Worm (Caenorhabditis elegans) whole organism, L4 larva: ENCODE measurements around the gene gdh-1.
A peak's percentile ranks its signal among the peaks of the same experiment; 100 is the strongest.

ENCODE experiments used
- D1046.2 ChIP-seq: fragments of 200-800 bp; sonication (Bioruptor generic); IDR thresholded peaks from 2 replicates; pipeline ENCODE4 v1.3.6; 2022; ENCODE audit warnings: missing genetic modification characterization, missing compliant biosample characterization
- Y105C5A.15 ChIP-seq: fragments of 200-800 bp; sonication (Bioruptor generic); IDR thresholded peaks from 2 replicates; pipeline ENCODE4 v1.3.6; 2022; ENCODE audit warnings: missing genetic modification characterization, missing compliant biosample characterization
- Y75B8A.6 ChIP-seq: fragments of 200-800 bp; sonication (Bioruptor generic); IDR thresholded peaks from 2 replicates; pipeline ENCODE4 v1.3.6; 2022; ENCODE audit warnings: missing genetic modification reagents, missing genetic modification characterization, missing compliant biosample characterization
- ZK546.5 ChIP-seq, 2 experiments: sonication (generic microtip); optimal IDR thresholded peaks; 2 replicates each; lab custom pipeline; 2017; ENCODE audit warnings: missing biosample characterization in 2 of 2, missing genetic modification characterization in 2 of 2
- aha-1 ChIP-seq: fragments of 150-350 bp; peaks from one replicate; lab custom pipeline; 2014; ENCODE audit warnings: missing biosample characterization, missing genetic modification characterization
- arid-1 ChIP-seq: fragments of 200-800 bp; sonication (Bioruptor generic); conservative IDR thresholded peaks from 2 replicates; pipeline ENCODE4 v1.3.6; 2022; ENCODE audit warnings: missing genetic modification reagents, missing genetic modification characterization, missing compliant biosample characterization
- ceh-28 ChIP-seq: fragments of 150-350 bp; optimal IDR thresholded peaks from 2 replicates; lab custom pipeline; 2014; ENCODE audit warnings: missing biosample characterization, missing genetic modification reagents, missing genetic modification characterization
- ceh-32 ChIP-seq: sonication (generic microtip); optimal IDR thresholded peaks from 2 replicates; lab custom pipeline; 2016; ENCODE audit warnings: mild to moderate bottlenecking, missing genetic modification characterization, missing compliant biosample characterization; ENCODE audit not compliant: poor library complexity
- daf-19 ChIP-seq: fragments of 200-800 bp; sonication (Bioruptor generic); conservative IDR thresholded peaks from 2 replicates; pipeline ENCODE4 v1.3.6; 2022; ENCODE audit warnings: missing genetic modification characterization, missing compliant biosample characterization
- dmd-8 ChIP-seq: fragments of 200-800 bp; sonication (Bioruptor generic); IDR thresholded peaks from 2 replicates; pipeline ENCODE4 v1.3.6; 2022; ENCODE audit warnings: missing genetic modification characterization, missing compliant biosample characterization
- dmd-9 ChIP-seq: fragments of 200-800 bp; sonication (Bioruptor generic); IDR thresholded peaks from 2 replicates; pipeline ENCODE4 v1.3.6; 2022; ENCODE audit warnings: missing genetic modification reagents, missing genetic modification characterization, missing compliant biosample characterization
- dpl-1 ChIP-seq: fragments of 150-350 bp; optimal IDR thresholded peaks from 2 replicates; lab custom pipeline; 2014; ENCODE audit warnings: missing biosample characterization, missing genetic modification reagents, missing genetic modification characterization
- egl-27 ChIP-seq: sonication (generic microtip); optimal IDR thresholded peaks from 3 replicates; lab custom pipeline; 2017; ENCODE audit warnings: missing biosample characterization, missing genetic modification reagents, missing genetic modification characterization
- fkh-10 ChIP-seq: fragments of 150-350 bp; optimal IDR thresholded peaks from 2 replicates; lab custom pipeline; 2014; ENCODE audit warnings: missing biosample characterization, missing genetic modification reagents, missing genetic modification characterization
- fos-1 ChIP-seq: fragments of 150-350 bp; optimal IDR thresholded peaks from 2 replicates; lab custom pipeline; 2014; ENCODE audit warnings: missing biosample characterization, missing genetic modification characterization
- gei-8 ChIP-seq: fragments of 200-800 bp; sonication (Bioruptor generic); optimal IDR thresholded peaks from 2 replicates; lab custom pipeline; 2018; ENCODE audit warnings: mild to moderate bottlenecking, missing genetic modification characterization, missing compliant biosample characterization
- hif-1 ChIP-seq, 2 experiments: sonication (generic microtip); optimal IDR thresholded peaks; 2 replicates each; lab custom pipeline; 2016 to 2017; ENCODE audit warnings: missing compliant biosample characterization in 2 of 2, missing genetic modification characterization in 2 of 2, missing genetic modification reagents in 2 of 2, missing genotype in 2 of 2, mild to moderate bottlenecking in 1 of 2
- hmg-1.1 ChIP-seq: fragments of 200-800 bp; sonication (Bioruptor generic); IDR thresholded peaks from 2 replicates; pipeline ENCODE4 v1.3.6; 2022; ENCODE audit warnings: missing genetic modification reagents, missing genetic modification characterization, missing compliant biosample characterization
- jun-1 ChIP-seq: fragments of 150-350 bp; optimal IDR thresholded peaks from 2 replicates; lab custom pipeline; 2014; ENCODE audit warnings: missing biosample characterization, missing genetic modification reagents, missing genetic modification characterization
- lin-29 ChIP-seq: fragments of 200-800 bp; sonication (Bioruptor generic); IDR thresholded peaks from 2 replicates; pipeline ENCODE4 v1.3.6; 2022; ENCODE audit warnings: missing genetic modification reagents, missing genetic modification characterization, missing compliant biosample characterization
- lin-39 ChIP-seq: fragments of 150-350 bp; optimal IDR thresholded peaks from 2 replicates; lab custom pipeline; 2014; ENCODE audit warnings: missing biosample characterization, missing genetic modification reagents, missing genetic modification characterization
- lir-3 ChIP-seq: sonication (generic microtip); optimal IDR thresholded peaks from 2 replicates; lab custom pipeline; 2016; ENCODE audit warnings: mild to moderate bottlenecking, missing genetic modification characterization, missing compliant biosample characterization
- lsy-2 ChIP-seq, 2 experiments: fragments of 150-350 bp in 1 of 2; sonication (generic microtip) in 1 of 2; optimal IDR thresholded peaks; 2 replicates each; lab custom pipeline; 2014 to 2017; ENCODE audit warnings: missing biosample characterization in 2 of 2, missing genetic modification characterization in 2 of 2
- madf-5 ChIP-seq, 2 experiments: fragments of 200-800 bp; sonication (Bioruptor generic); IDR thresholded peaks; 2 replicates each; pipeline ENCODE4 v1.3.6; 2022; ENCODE audit warnings: missing compliant biosample characterization in 2 of 2, missing genetic modification characterization in 2 of 2
- madf-9 ChIP-seq: fragments of 200-800 bp; sonication (Bioruptor generic); conservative IDR thresholded peaks from 2 replicates; pipeline ENCODE4 v1.3.6; 2022; ENCODE audit warnings: missing genetic modification reagents, missing genetic modification characterization, missing compliant biosample characterization
- mdt-29 ChIP-seq: fragments of 200-800 bp; sonication (Bioruptor generic); IDR thresholded peaks from 2 replicates; pipeline ENCODE4 v1.3.6; 2022; ENCODE audit warnings: missing genetic modification reagents, missing genetic modification characterization, missing compliant biosample characterization
- nhr-102 ChIP-seq: sonication (generic microtip); optimal IDR thresholded peaks from 2 replicates; lab custom pipeline; 2016; ENCODE audit warnings: mild to moderate bottlenecking, missing genetic modification characterization, moderate library complexity, missing compliant biosample characterization
- nhr-76 ChIP-seq: fragments of 150-350 bp; optimal IDR thresholded peaks from 2 replicates; lab custom pipeline; 2014; ENCODE audit warnings: missing biosample characterization, missing genetic modification characterization
- pha-4 ChIP-seq, 2 experiments: fragments of 150-350 bp in 1 of 2; fragments of 200-800 bp in 1 of 2; sonication (Bioruptor generic) in 1 of 2; IDR thresholded peaks in 1 of 2; optimal IDR thresholded peaks in 1 of 2; 2 replicates each; pipeline versions ENCODE4 v1.3.6 to Lab custom; 2014 to 2022; ENCODE audit warnings: missing genetic modification characterization in 2 of 2, missing genetic modification reagents in 2 of 2, missing biosample characterization in 1 of 2, missing compliant biosample characterization in 1 of 2
- php-3 ChIP-seq: fragments of 200-800 bp; sonication (Bioruptor generic); IDR thresholded peaks from 2 replicates; pipeline ENCODE4 v1.3.6; 2022; ENCODE audit warnings: missing genetic modification reagents, missing genetic modification characterization, missing compliant biosample characterization
- set-16 ChIP-seq: fragments of 200-800 bp; sonication (Bioruptor generic); IDR thresholded peaks from 2 replicates; pipeline ENCODE4 v1.3.6; 2022; ENCODE audit warnings: missing genetic modification reagents, missing genetic modification characterization, missing compliant biosample characterization
- snpc-4 ChIP-seq: fragments of 150-350 bp; optimal IDR thresholded peaks from 2 replicates; lab custom pipeline; 2014; ENCODE audit warnings: missing biosample characterization, missing genetic modification characterization
- tag-97 ChIP-seq: fragments of 200-800 bp; sonication (Bioruptor generic); IDR thresholded peaks from 2 replicates; pipeline ENCODE4 v1.3.6; 2022; ENCODE audit warnings: missing genetic modification characterization, missing compliant biosample characterization
- vab-7 ChIP-seq: fragments of 200-800 bp; sonication (Bioruptor generic); IDR thresholded peaks from 2 replicates; pipeline ENCODE4 v1.3.6; 2022; ENCODE audit warnings: missing genetic modification reagents, missing genetic modification characterization, missing compliant biosample characterization
- ztf-7 ChIP-seq: fragments of 150-350 bp; optimal IDR thresholded peaks from 2 replicates; lab custom pipeline; 2014; ENCODE audit warnings: missing biosample characterization, missing genetic modification characterization

The gdh-1 gene

ce11 chrIV:11942313-11942712, 10.7 kb upstream of the gdh-1 start, which contains the start of gene ZK829.1:
TSS of gene ZK829.1 (minus strand) at chrIV:11942413.
- TF ChIP-seq ceh-28 (tag; lab: Kevin White, UChicago) (no peak), Y75B8A.6 (GFP tag; lab: Robert Waterston, UW) (no peak), dmd-9 (no peak), jun-1 (tag; lab: Kevin White, UChicago) (no peak), hmg-1.1 (GFP tag; lab: Robert Waterston, UW) (no peak), ztf-7 (tag; lab: Kevin White, UChicago) (no peak), dpl-1 (GFP tag; lab: Kevin White, UChicago) (no peak), lir-3 (tag; lab: Kevin White, UChicago) (no peak), nhr-102 (tag; lab: Kevin White, UChicago) (no peak)

- no peak for TF ChIP-seq gei-8
- TF ChIP-seq madf-5 (GFP tag; IDR thresholded peaks at IDR 0.05; lab: Robert Waterston, UW): no peak
- no peak for TF ChIP-seq lin-29 (GFP tag; lab: Robert Waterston, UW)
- no peak for TF ChIP-seq snpc-4 (tag; lab: Kevin White, UChicago)
- TF ChIP-seq, all 104 proteins: peak for 0
Measured at ce11 chrIV:11945621-11946020, 7.4 kb upstream of the gdh-1 start, which contains the start of gene ZK829.3. TSS of gene ZK829.3 (minus strand) at chrIV:11945721.

ce11 chrIV:11949717-11950116, 3.3 kb upstream of the gdh-1 start, which contains the start of gene hdl-1:
TSS of gene hdl-1 (minus strand) at chrIV:11949817.
- no peak for TF ChIP-seq pha-4 (GFP tag; IDR thresholded peaks at IDR 0.05; lab: Robert Waterston, UW)
- TF ChIP-seq pha-4 (tag; optimal IDR thresholded peaks at IDR 0.05; lab: Kevin White, UChicago): no peak
- no peak for TF ChIP-seq daf-19 (GFP tag; lab: Robert Waterston, UW)
- TF ChIP-seq D1046.2 (GFP tag; lab: Robert Waterston, UW): no peak
- TF ChIP-seq mdt-29 (GFP tag; lab: Robert Waterston, UW): no peak
- no peak for TF ChIP-seq set-16 (GFP tag; lab: Robert Waterston, UW)
- TF ChIP-seq egl-27: no peak
- TF ChIP-seq ZK546.5 (tag; optimal IDR thresholded peaks at IDR 0.05; lab: Kevin White, UChicago): no peak
- no peak for TF ChIP-seq vab-7
- no peak for TF ChIP-seq lin-39 (tag; lab: Kevin White, UChicago)
- no peak for TF ChIP-seq arid-1
- no peak for TF ChIP-seq ceh-32
- no peak for TF ChIP-seq madf-9 (GFP tag; lab: Robert Waterston, UW)
- TF ChIP-seq tag-97 (GFP tag; lab: Robert Waterston, UW): no peak
- no peak for TF ChIP-seq dmd-8 (GFP tag; lab: Robert Waterston, UW)
- TF ChIP-seq fos-1 (tag; lab: Kevin White, UChicago): no peak
- no peak for TF ChIP-seq Y105C5A.15 (GFP tag; lab: Robert Waterston, UW)
- TF ChIP-seq lsy-2 (tag; optimal IDR thresholded peaks at IDR 0.05; lab: Kevin White, UChicago): no peak
- no peak for TF ChIP-seq hmg-1.1 (GFP tag; lab: Robert Waterston, UW)
- no peak for TF ChIP-seq fkh-10
- TF ChIP-seq hif-1 (tag; optimal IDR thresholded peaks at IDR 0.05; lab: Kevin White, UChicago): no peak

ce11 chrIV:11950270-11950669, 2.8 kb upstream of the gdh-1 start, which contains the start of gene tbx-36:
TSS of gene tbx-36 (plus strand) at chrIV:11950570.
- TF ChIP-seq dmd-9 (no peak), nhr-76 (no peak), mdt-29 (GFP tag; lab: Robert Waterston, UW) (no peak), php-3 (GFP tag; lab: Robert Waterston, UW) (no peak), aha-1 (tag; lab: Kevin White, UChicago) (peak; percentile 56), pha-4 (GFP tag; IDR thresholded peaks at IDR 0.05; lab: Robert Waterston, UW) (no peak), pha-4 (tag; optimal IDR thresholded peaks at IDR 0.05; lab: Kevin White, UChicago) (no peak)
